Worm (Caenorhabditis elegans) whole organism, early embryonic: Measurements from ENCODE around the gene Y46H3D.8.

ENCODE experiments used
- B0310.2 ChIP-seq: sonication (generic microtip); optimal IDR thresholded peaks from 2 replicates; lab custom pipeline; 2016; ENCODE audit warnings: mild to moderate bottlenecking, missing genetic modification characterization, missing compliant biosample characterization
- F13C5.2 ChIP-seq: sonication (generic microtip); optimal IDR thresholded peaks from 2 replicates; lab custom pipeline; 2017; ENCODE audit warnings: mild to moderate bottlenecking, missing genetic modification characterization, inconsistent platforms, missing compliant biosample characterization
- ama-1 ChIP-seq: fragments of 150-350 bp; optimal IDR thresholded peaks from 2 replicates; lab custom pipeline; 2014
- hnd-1 ChIP-seq: sonication (generic microtip); optimal IDR thresholded peaks from 2 replicates; lab custom pipeline; 2016; ENCODE audit warnings: missing genetic modification characterization, missing compliant biosample characterization
- scrt-1 ChIP-seq: fragments of 200-800 bp; sonication (Bioruptor generic); IDR thresholded peaks from 2 replicates; pipeline ENCODE4 v1.3.6; 2022; ENCODE audit warnings: missing genetic modification characterization, missing compliant biosample characterization
- tbx-11 ChIP-seq: fragments of 200-800 bp; sonication (Bioruptor generic); IDR thresholded peaks from 2 replicates; pipeline ENCODE4 v1.3.6; 2022; ENCODE audit warnings: missing genetic modification characterization, missing compliant biosample characterization

DNA sequence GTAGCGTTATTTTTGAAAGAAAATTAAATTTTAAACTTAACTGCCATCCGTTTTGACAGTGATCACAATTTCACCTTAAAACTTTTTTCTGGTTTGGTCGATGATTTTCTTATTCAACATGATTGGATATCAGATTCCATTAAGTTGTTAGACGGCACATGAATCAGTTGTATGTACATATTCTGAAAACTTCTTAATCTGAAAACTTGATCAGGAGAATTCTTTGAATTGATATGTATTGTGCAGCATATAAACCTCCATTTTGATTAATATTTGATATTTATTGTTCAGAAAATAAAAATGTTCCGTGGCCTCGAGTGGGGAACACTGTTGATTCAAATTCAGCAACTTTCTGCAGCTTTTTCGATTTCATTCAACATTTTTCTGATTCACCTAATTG is 9.0 kb upstream of the Y46H3D.8 start, which contains the start of gene str-221:
- TF ChIP-seq scrt-1 (GFP tag; lab: Robert Waterston, UW) (no peak), hnd-1 (tag; lab: Kevin White, UChicago) (no peak), B0310.2 (tag; lab: Kevin White, UChicago) (no peak), ama-1 (lab: Kevin White, UChicago) (no peak), tbx-11 (GFP tag; lab: Robert Waterston, UW) (no peak), F13C5.2 (tag; lab: Kevin White, UChicago) (no peak)
